Worm (Caenorhabditis elegans) whole organism, L4 larva: ENCODE measurements around the gene B0273.1.
"Not testable (repeated sequence)": the region's sequence is repeated elsewhere in the genome, so short reads cannot be mapped to it uniquely, and the experiment has no call there.

ENCODE experiments used
- D1046.2 ChIP-seq: fragments of 200-800 bp; sonication (Bioruptor generic); IDR thresholded peaks from 2 replicates; pipeline ENCODE4 v1.3.6; 2022; ENCODE audit warnings: missing genetic modification characterization, missing compliant biosample characterization
- F37D6.2 ChIP-seq: sonication (generic microtip); optimal IDR thresholded peaks from 2 replicates; lab custom pipeline; 2016; ENCODE audit warnings: mild to moderate bottlenecking, missing genetic modification characterization, missing compliant biosample characterization
- R02D3.7 ChIP-seq: fragments of 150-350 bp; sonication (generic microtip); optimal IDR thresholded peaks from 3 replicates; lab custom pipeline; 2014; ENCODE audit warnings: missing biosample characterization, missing genetic modification characterization
- Y48G9A.11 ChIP-seq: fragments of 200-800 bp; sonication (Bioruptor generic); IDR thresholded peaks from 2 replicates; pipeline ENCODE4 v1.3.6; 2022; ENCODE audit warnings: missing genetic modification reagents, missing genetic modification characterization, missing compliant biosample characterization
- ZK546.5 ChIP-seq, 2 experiments: sonication (generic microtip); optimal IDR thresholded peaks; 2 replicates each; lab custom pipeline; 2017; ENCODE audit warnings: missing biosample characterization in 2 of 2, missing genetic modification characterization in 2 of 2
- ceh-32 ChIP-seq: sonication (generic microtip); optimal IDR thresholded peaks from 2 replicates; lab custom pipeline; 2016; ENCODE audit warnings: mild to moderate bottlenecking, missing genetic modification characterization, missing compliant biosample characterization; ENCODE audit not compliant: poor library complexity
- ceh-82 ChIP-seq: sonication (generic microtip); optimal IDR thresholded peaks from 2 replicates; lab custom pipeline; 2017; ENCODE audit warnings: missing biosample characterization, missing genetic modification characterization
- ces-1 ChIP-seq: fragments of 150-350 bp; sonication (generic microtip); optimal IDR thresholded peaks from 4 replicates; lab custom pipeline; 2014; ENCODE audit warnings: missing biosample characterization, missing genetic modification reagents, missing genetic modification characterization
- dmd-8 ChIP-seq: fragments of 200-800 bp; sonication (Bioruptor generic); IDR thresholded peaks from 2 replicates; pipeline ENCODE4 v1.3.6; 2022; ENCODE audit warnings: missing genetic modification characterization, missing compliant biosample characterization
- egl-43 ChIP-seq: fragments of 200-800 bp; sonication (Bioruptor generic); IDR thresholded peaks from 2 replicates; pipeline ENCODE4 v1.3.6; 2022; ENCODE audit warnings: missing genetic modification reagents, missing genetic modification characterization, missing compliant biosample characterization
- fkh-10 ChIP-seq: fragments of 150-350 bp; optimal IDR thresholded peaks from 2 replicates; lab custom pipeline; 2014; ENCODE audit warnings: missing biosample characterization, missing genetic modification reagents, missing genetic modification characterization
- hif-1 ChIP-seq, 2 experiments: sonication (generic microtip); optimal IDR thresholded peaks; 2 replicates each; lab custom pipeline; 2016 to 2017; ENCODE audit warnings: missing compliant biosample characterization in 2 of 2, missing genetic modification characterization in 2 of 2, missing genetic modification reagents in 2 of 2, missing genotype in 2 of 2, mild to moderate bottlenecking in 1 of 2
- hlh-30 ChIP-seq: sonication (generic microtip); optimal IDR thresholded peaks from 2 replicates; lab custom pipeline; 2017; ENCODE audit warnings: antibody characterized with exemption, mild to moderate bottlenecking, missing genetic modification characterization, missing compliant biosample characterization; ENCODE audit not compliant: insufficient read depth
- hmg-1.1 ChIP-seq: fragments of 200-800 bp; sonication (Bioruptor generic); IDR thresholded peaks from 2 replicates; pipeline ENCODE4 v1.3.6; 2022; ENCODE audit warnings: missing genetic modification reagents, missing genetic modification characterization, missing compliant biosample characterization
- lin-15B ChIP-seq: fragments of 150-350 bp; sonication (generic microtip); optimal IDR thresholded peaks from 3 replicates; lab custom pipeline; 2014; ENCODE audit warnings: missing biosample characterization, missing genetic modification characterization
- lin-38 ChIP-seq: fragments of 200-800 bp; sonication (Bioruptor generic); IDR thresholded peaks from 2 replicates; pipeline ENCODE4 v1.3.6; 2022; ENCODE audit warnings: missing genetic modification reagents, missing genetic modification characterization, missing compliant biosample characterization
- lir-3 ChIP-seq: sonication (generic microtip); optimal IDR thresholded peaks from 2 replicates; lab custom pipeline; 2016; ENCODE audit warnings: mild to moderate bottlenecking, missing genetic modification characterization, missing compliant biosample characterization
- madf-9 ChIP-seq: fragments of 200-800 bp; sonication (Bioruptor generic); conservative IDR thresholded peaks from 2 replicates; pipeline ENCODE4 v1.3.6; 2022; ENCODE audit warnings: missing genetic modification reagents, missing genetic modification characterization, missing compliant biosample characterization
- mep-1 ChIP-seq: fragments of 150-350 bp; sonication (generic microtip); optimal IDR thresholded peaks from 3 replicates; lab custom pipeline; 2014; ENCODE audit warnings: missing biosample characterization, missing genetic modification characterization
- mxl-3 ChIP-seq: fragments of 200-800 bp; sonication (Bioruptor generic); optimal IDR thresholded peaks from 2 replicates; lab custom pipeline; 2018; ENCODE audit warnings: mild to moderate bottlenecking, missing genetic modification characterization, missing compliant biosample characterization
- nhr-25 ChIP-seq: sonication (generic microtip); optimal IDR thresholded peaks from 2 replicates; lab custom pipeline; 2017; ENCODE audit warnings: missing genetic modification characterization, mild to moderate bottlenecking, missing compliant biosample characterization, antibody characterized with exemption, moderate library complexity, borderline replicate concordance; ENCODE audit not compliant: insufficient read depth
- nhr-48 ChIP-seq: sonication (generic microtip); optimal IDR thresholded peaks from 2 replicates; lab custom pipeline; 2016; ENCODE audit warnings: mild to moderate bottlenecking, missing genetic modification characterization, missing compliant biosample characterization
- nhr-77 ChIP-seq: fragments of 150-350 bp; optimal IDR thresholded peaks from 2 replicates; lab custom pipeline; 2014; ENCODE audit warnings: missing biosample characterization, missing genetic modification characterization
- pha-4 ChIP-seq, 2 experiments: fragments of 150-350 bp in 1 of 2; fragments of 200-800 bp in 1 of 2; sonication (Bioruptor generic) in 1 of 2; IDR thresholded peaks in 1 of 2; optimal IDR thresholded peaks in 1 of 2; 2 replicates each; pipeline versions ENCODE4 v1.3.6 to Lab custom; 2014 to 2022; ENCODE audit warnings: missing genetic modification characterization in 2 of 2, missing genetic modification reagents in 2 of 2, missing biosample characterization in 1 of 2, missing compliant biosample characterization in 1 of 2
- sdz-12 ChIP-seq: fragments of 200-800 bp; sonication (Bioruptor generic); optimal IDR thresholded peaks from 2 replicates; lab custom pipeline; 2018; ENCODE audit warnings: mild to moderate bottlenecking, missing genetic modification characterization, missing compliant biosample characterization
- set-16 ChIP-seq: fragments of 200-800 bp; sonication (Bioruptor generic); IDR thresholded peaks from 2 replicates; pipeline ENCODE4 v1.3.6; 2022; ENCODE audit warnings: missing genetic modification reagents, missing genetic modification characterization, missing compliant biosample characterization
- spr-1 ChIP-seq: sonication (generic microtip); optimal IDR thresholded peaks from 2 replicates; lab custom pipeline; 2016; ENCODE audit warnings: mild to moderate bottlenecking, missing genetic modification characterization, missing compliant biosample characterization
- spr-3 ChIP-seq: fragments of 200-800 bp; sonication (Bioruptor generic); optimal IDR thresholded peaks from 2 replicates; lab custom pipeline; 2018; ENCODE audit warnings: mild to moderate bottlenecking, missing genetic modification characterization, missing compliant biosample characterization
- unc-62 ChIP-seq, 3 experiments: fragments of 150-350 bp in 1 of 3; sonication (generic microtip); optimal IDR thresholded peaks in 2 of 3; peaks in 1 of 3; 1 replicate in 1 of 3; 2 replicates in 2 of 3; lab custom pipeline; 2014 to 2017; ENCODE audit warnings: missing biosample characterization in 3 of 3, missing genetic modification characterization in 3 of 3, missing genetic modification reagents in 3 of 3, missing genotype in 1 of 3
- ztf-11 ChIP-seq: fragments of 150-350 bp; optimal IDR thresholded peaks from 2 replicates; lab custom pipeline; 2014; ENCODE audit warnings: missing biosample characterization, missing genetic modification characterization

The B0273.1 gene

DNA sequence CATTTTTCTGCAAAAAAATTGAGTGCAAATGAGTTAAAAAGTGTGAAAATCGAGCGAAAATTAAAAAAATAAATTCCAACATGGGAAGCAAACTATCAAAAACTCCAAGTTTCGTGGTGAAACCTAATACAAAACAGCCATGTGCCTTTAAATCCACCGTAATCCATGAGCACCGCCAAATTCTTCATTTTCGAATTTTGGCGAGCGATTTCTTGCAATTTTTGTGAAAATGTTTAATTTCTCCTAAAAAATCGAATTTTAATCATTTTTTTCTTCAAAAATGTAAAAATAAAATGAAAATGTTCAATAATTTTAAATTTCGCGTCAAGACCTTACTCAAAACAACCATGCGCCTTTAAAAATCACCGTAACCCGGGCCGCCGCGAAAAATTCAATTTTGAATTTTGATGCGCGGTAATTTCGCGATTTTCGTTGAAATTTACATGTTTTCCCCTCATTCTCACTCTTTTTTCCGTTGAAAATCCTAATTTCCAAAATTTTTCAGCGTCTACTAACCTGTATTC, 7.5 kb upstream of the B0273.1 start, which contains the start of the genes snpc-3.1 and puf-7:
TSS of gene snpc-3.1 (minus strand) at position 51 of the 524 bp plus-strand sequence.
TSS of gene puf-7 (plus strand) at position 506 of the 524 bp plus-strand sequence.
- TF ChIP-seq Y48G9A.11 (peak; percentile 57; the same call in 1 of the 2 replicates), lin-38 (GFP tag; lab: Robert Waterston, UW) (peak; percentile 31; the same call in 1 of the 2 replicates)

DNA sequence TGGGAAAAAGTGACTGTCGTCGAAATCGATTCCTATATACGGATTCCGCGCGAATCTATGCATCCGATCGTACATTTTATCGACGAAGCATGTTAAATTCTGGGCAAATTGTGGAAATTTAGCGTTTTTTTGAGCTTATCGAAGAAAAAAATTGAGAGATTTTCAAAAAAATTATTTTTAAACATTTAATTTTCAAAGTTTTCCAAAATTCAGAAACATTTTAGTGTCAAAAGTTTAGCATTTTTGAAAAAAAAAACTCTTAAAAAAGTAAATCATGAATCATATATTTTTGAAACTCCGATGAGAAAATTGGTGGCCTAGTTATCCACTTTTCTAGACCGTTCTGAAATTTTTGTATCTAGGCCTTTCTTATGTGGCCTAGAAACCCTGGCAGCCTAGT, 2.7 kb upstream of the B0273.1 start, which contains the start of gene B0273.115:
TSS of gene B0273.115 (minus strand) at position 101 of the 400 bp plus-strand sequence.
- TF ChIP-seq hif-1 (tag; optimal IDR thresholded peaks at IDR 0.05; lab: Kevin White, UChicago); pha-4 (GFP tag; IDR thresholded peaks at IDR 0.05; lab: Robert Waterston, UW); pha-4 (tag; optimal IDR thresholded peaks at IDR 0.05; lab: Kevin White, UChicago); ces-1 (GFP tag; lab: Kevin White, UChicago): not testable (repeated sequence)

ce11 chrIV:5492196-5492595, 1.6 kb upstream of the B0273.1 start:
- TF ChIP-seq madf-9 (GFP tag; lab: Robert Waterston, UW) (no peak), unc-62 (GFP tag; optimal IDR thresholded peaks at IDR 0.05 in 1 of 2; lab: Kevin White, UChicago) (peak in 1 of 2 experiments; percentile 63), unc-62 (tag; optimal IDR thresholded peaks at IDR 0.05; lab: Kevin White, UChicago) (no peak)
- TF ChIP-seq, all 104 proteins: peak for 1

- TF ChIP-seq lir-3 (tag; lab: Kevin White, UChicago) (no peak), ZK546.5 (tag; optimal IDR thresholded peaks at IDR 0.05; lab: Kevin White, UChicago) (no peak), sdz-12 (no peak), ceh-32 (no peak)
Measured at ce11 chrIV:5493135-5493534, 657 bp upstream of the B0273.1 start.

DNA sequence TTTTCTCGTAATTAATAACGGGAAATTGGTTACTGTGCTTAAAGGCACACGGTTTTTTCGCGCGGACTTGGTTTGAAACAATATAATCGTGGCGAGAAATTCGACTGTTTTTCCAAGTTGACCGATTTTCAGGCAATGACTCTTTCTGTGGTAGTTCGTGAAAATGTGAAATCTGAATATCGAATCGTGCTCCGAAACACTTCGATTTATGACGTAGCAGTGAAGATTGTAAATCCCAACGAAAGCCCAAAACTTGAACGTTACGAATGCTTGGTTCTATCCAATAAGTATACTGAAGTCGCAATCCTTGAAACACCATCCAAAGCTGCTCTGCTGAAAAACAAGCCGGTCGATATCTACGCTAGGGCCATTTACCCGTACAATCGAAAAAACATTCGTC, 307 bp downstream of the B0273.1 start:
- TF ChIP-seq unc-62 (GFP tag; optimal IDR thresholded peaks at IDR 0.05 in 1 of 2; lab: Kevin White, UChicago) (peak in 1 of 2 experiments; percentile 77), unc-62 (tag; optimal IDR thresholded peaks at IDR 0.05; lab: Kevin White, UChicago) (no peak), R02D3.7 (tag; lab: Kevin White, UChicago) (no peak), ztf-11 (tag; lab: Kevin White, UChicago) (no peak), spr-1 (no peak), ces-1 (GFP tag; lab: Kevin White, UChicago) (no peak), dmd-8 (GFP tag; lab: Robert Waterston, UW) (no peak), ceh-82 (tag; lab: Kevin White, UChicago) (no peak), egl-43 (no peak), fkh-10 (no peak)

DNA sequence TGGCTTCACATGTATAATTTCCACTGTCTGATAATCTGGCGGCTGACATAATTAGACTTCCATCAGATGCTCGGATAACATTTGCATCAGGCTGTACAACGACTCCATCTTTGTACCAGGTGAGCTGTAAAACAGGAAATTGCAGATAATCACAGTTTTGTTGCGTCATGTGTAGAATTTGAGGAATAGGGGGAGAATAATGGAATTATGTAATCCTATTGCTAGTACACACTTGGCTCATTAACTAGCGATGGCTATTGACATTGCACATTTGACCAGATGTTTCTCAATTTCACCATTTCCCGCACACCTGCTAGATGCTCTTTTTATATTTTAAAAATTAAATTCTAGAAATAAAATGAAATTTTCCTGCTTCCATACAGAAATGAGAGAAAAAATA, 7.6 kb downstream of the B0273.1 start:
- TF ChIP-seq spr-3 (GFP tag; lab: Kevin White, UChicago) = no peak
- no peak for TF ChIP-seq hmg-1.1 (GFP tag; lab: Robert Waterston, UW)

- TF ChIP-seq unc-62 (GFP tag; optimal IDR thresholded peaks at IDR 0.05 in 1 of 2; lab: Kevin White, UChicago) (peak in 1 of 2 experiments; percentile 98), unc-62 (tag; optimal IDR thresholded peaks at IDR 0.05; lab: Kevin White, UChicago) (no peak), nhr-25 (tag; lab: Kevin White, UChicago) (no peak)
Measured at ce11 chrIV:5502610-5503009, 8.8 kb downstream of the B0273.1 start.

- no peak for TF ChIP-seq mep-1 (tag; lab: Kevin White, UChicago)
- TF ChIP-seq nhr-77 = no peak
- no peak for TF ChIP-seq hlh-30
- TF ChIP-seq mxl-3 (GFP tag; lab: Kevin White, UChicago) = no peak
- no peak for TF ChIP-seq D1046.2 (GFP tag; lab: Robert Waterston, UW)
- no peak for TF ChIP-seq nhr-48 (tag; lab: Kevin White, UChicago)
- no peak for TF ChIP-seq set-16 (GFP tag; lab: Robert Waterston, UW)
- TF ChIP-seq lin-15B = no peak
- TF ChIP-seq F37D6.2 (tag; lab: Kevin White, UChicago) = no peak
- no peak for TF ChIP-seq ceh-82 (tag; lab: Kevin White, UChicago)
Measured at ce11 chrIV:5506642-5507041, 12.8 kb downstream of the B0273.1 start.
